Fruit fly (Drosophila melanogaster): ENCODE results near the gene Npc2c.

The Npc2c gene

DNA sequence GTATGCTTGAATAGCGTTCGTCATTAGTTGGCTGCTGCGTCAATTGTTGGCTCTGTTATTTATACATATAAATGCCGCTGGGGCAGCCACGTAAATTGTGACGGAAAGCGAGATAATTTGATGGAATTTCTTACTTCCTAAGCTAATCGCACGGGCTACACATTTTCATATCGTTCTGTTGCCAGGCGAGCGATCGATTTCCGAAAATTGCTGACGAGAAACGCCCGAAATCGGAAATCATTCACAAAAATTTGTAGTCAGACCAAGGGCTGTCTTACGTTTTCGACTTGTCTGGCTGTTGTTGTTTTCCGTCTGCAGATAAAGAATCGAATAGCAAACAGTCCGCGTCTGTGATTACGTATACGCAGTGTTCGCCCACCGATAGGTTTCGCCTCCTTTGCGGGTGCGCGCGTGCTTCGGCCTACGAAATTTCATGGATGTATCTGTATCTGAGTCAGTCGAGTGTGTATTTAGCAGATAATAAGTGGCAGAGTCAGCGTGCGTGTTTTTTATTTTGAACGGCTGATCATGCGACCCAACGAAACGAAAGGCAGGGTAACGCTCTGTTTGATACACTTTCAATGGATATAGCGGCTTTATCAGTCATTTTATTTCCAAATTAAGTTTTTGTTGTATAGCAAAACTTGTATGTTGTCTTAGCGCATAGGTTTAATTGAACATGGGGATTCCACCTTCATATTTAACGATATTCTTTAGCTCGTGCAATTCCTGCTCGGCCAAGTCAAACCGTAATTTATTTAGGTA lies 37.7 kb downstream of the Npc2c start (continued):
- TF ChIP-seq Doc2 (GFP tag; IDR thresholded peaks at IDR 0.05) = no peak
- TF ChIP-seq CG30020 (tag; optimal IDR thresholded peaks at IDR 0.05) = no peak
- TF ChIP-seq Taf1 (GFP tag; IDR thresholded peaks at IDR 0.05) = peak; percentile 50; the same call in 1 of the 2 replicates
- peak; percentile 70 for TF ChIP-seq jumu (GFP tag; optimal IDR thresholded peaks at IDR 0.05)
- no peak for TF ChIP-seq CG43689 (GFP tag; IDR thresholded peaks at IDR 0.05)
- TF ChIP-seq exex (tag; optimal IDR thresholded peaks at IDR 0.05) = peak; percentile 82
- peak; percentile 36 for TF ChIP-seq az2 (GFP tag; optimal IDR thresholded peaks at IDR 0.05)
- TF ChIP-seq nau (GFP tag; optimal IDR thresholded peaks at IDR 0.05) = peak; percentile 57
- TF ChIP-seq B-H2 (GFP tag; optimal IDR thresholded peaks at IDR 0.05) = peak; percentile 51
- peak; percentile 85 for TF ChIP-seq Hmr (GFP tag; optimal IDR thresholded peaks at IDR 0.05)
- peak; percentile 44; the same call in 1 of the 2 replicates for TF ChIP-seq rib (GFP tag; IDR thresholded peaks at IDR 0.05)
- peak; percentile 41 for TF ChIP-seq CG12942 (GFP tag; optimal IDR thresholded peaks at IDR 0.05)
- no peak for TF ChIP-seq Opbp (GFP tag; IDR thresholded peaks at IDR 0.05; ENCODE audit: partially characterized antibody)
- TF ChIP-seq CG14014 (GFP tag; IDR thresholded peaks at IDR 0.05) = peak; percentile 75
- TF ChIP-seq ERR (GFP tag; optimal IDR thresholded peaks at IDR 0.05) = peak; percentile 4
- no peak for TF ChIP-seq Stat92E (GFP tag; optimal IDR thresholded peaks at IDR 0.05)
- TF ChIP-seq Meics (GFP tag; optimal IDR thresholded peaks at IDR 0.05) = peak; percentile 74
- no peak for TF ChIP-seq jing (GFP tag; optimal IDR thresholded peaks at IDR 0.05)
- TF ChIP-seq Sox100B (GFP tag; optimal IDR thresholded peaks at IDR 0.05) = peak; percentile 70
- no peak for TF ChIP-seq CG4404 (GFP tag; IDR thresholded peaks at IDR 0.05)
- TF ChIP-seq abd-A (tag; optimal IDR thresholded peaks at IDR 0.05) = peak; percentile 67
- TF ChIP-seq grau (tag; optimal IDR thresholded peaks at IDR 0.05) = peak; percentile 73
- peak; percentile 10 for TF ChIP-seq CG9876 (GFP tag; optimal IDR thresholded peaks at IDR 0.05)
- no peak for TF ChIP-seq tna (GFP tag; IDR thresholded peaks at IDR 0.05; ENCODE audit: partially characterized antibody)
- TF ChIP-seq CG12391 (tag; optimal IDR thresholded peaks at IDR 0.05) = peak; percentile 65
- TF ChIP-seq CG15696 (tag; optimal IDR thresholded peaks at IDR 0.05) = peak; percentile 9
- TF ChIP-seq crol (GFP tag; IDR thresholded peaks at IDR 0.05) = no peak
- peak; percentile 63 for TF ChIP-seq CG7357 (GFP tag; IDR thresholded peaks at IDR 0.05)
- TF ChIP-seq CG15514 (GFP tag; optimal IDR thresholded peaks at IDR 0.05) = peak; percentile 63
- TF ChIP-seq CG17186 (GFP tag; optimal IDR thresholded peaks at IDR 0.05) = no peak
- peak; percentile 43 for TF ChIP-seq Atf-2 (GFP tag; optimal IDR thresholded peaks at IDR 0.05)
- TF ChIP-seq CG32772 (GFP tag; IDR thresholded peaks at IDR 0.05) = peak; percentile 22; the same call in 1 of the 2 replicates
- TF ChIP-seq dm (GFP tag; optimal IDR thresholded peaks at IDR 0.05) = peak; percentile 2
- TF ChIP-seq Gsc (GFP tag; IDR thresholded peaks at IDR 0.05) = no peak
- TF ChIP-seq CG13894 (tag; optimal IDR thresholded peaks at IDR 0.05) = peak; percentile 56
- peak; percentile 68 for TF ChIP-seq lmd (GFP tag; IDR thresholded peaks at IDR 0.05)
- TF ChIP-seq ken (GFP tag; IDR thresholded peaks at IDR 0.05) = peak; percentile 51; the same call in 1 of the 3 replicates
- no peak for TF ChIP-seq cato (GFP tag; optimal IDR thresholded peaks at IDR 0.05; ENCODE audit: borderline replicate concordance)
- TF ChIP-seq mirr (GFP tag; optimal IDR thresholded peaks at IDR 0.05) = peak; percentile 93
- peak; percentile 47 for TF ChIP-seq al (GFP tag; IDR thresholded peaks at IDR 0.05)
- TF ChIP-seq zen2 (GFP tag; IDR thresholded peaks at IDR 0.05; ENCODE audit: partially characterized antibody) = no peak
- TF ChIP-seq dmrt99B (tag; optimal IDR thresholded peaks at IDR 0.05) = peak; percentile 77
- TF ChIP-seq Ada2b (GFP tag; IDR thresholded peaks at IDR 0.05) = peak; percentile 55
- peak; percentile 27 for TF ChIP-seq gcm2 (GFP tag; optimal IDR thresholded peaks at IDR 0.05)
- no peak for TF ChIP-seq toy (GFP tag; IDR thresholded peaks at IDR 0.05)
- peak; percentile 66 for TF ChIP-seq bab2 (GFP tag; optimal IDR thresholded peaks at IDR 0.05)
- peak; percentile 42 for TF ChIP-seq Nf-YB (GFP tag; optimal IDR thresholded peaks at IDR 0.05)
- peak; percentile 45 for TF ChIP-seq CG12236 (GFP tag; optimal IDR thresholded peaks at IDR 0.05)
- no peak for TF ChIP-seq ham (GFP tag; IDR thresholded peaks at IDR 0.05)

Data from whole organism, embryonic.